Worm (Caenorhabditis elegans): ENCODE data around the gene lgc-45.

ce11 chrII:3616615-3617014 lies 59.3 kb downstream of the lgc-45 start:
- no peak for TF ChIP-seq fkh-10 (GFP tag; optimal IDR thresholded peaks at IDR 0.05)
- no peak for TF ChIP-seq saeg-2 (GFP tag; IDR thresholded peaks at IDR 0.05)
- no peak for TF ChIP-seq pha-4 (GFP tag; IDR thresholded peaks at IDR 0.05)
- TF ChIP-seq pha-4 (tag; optimal IDR thresholded peaks at IDR 0.05), result no peak
- TF ChIP-seq nhr-28 (tag; optimal IDR thresholded peaks at IDR 0.05), result no peak
- TF ChIP-seq daf-16 (GFP tag; optimal IDR thresholded peaks at IDR 0.05), result no peak
- TF ChIP-seq daf-16 (tag; optimal IDR thresholded peaks at IDR 0.05), result no peak
- TF ChIP-seq fos-1 (tag; optimal IDR thresholded peaks at IDR 0.05), result no peak
- TF ChIP-seq pqm-1 (tag; optimal IDR thresholded peaks at IDR 0.05), result no peak
- no peak for TF ChIP-seq ZK546.5 (tag; optimal IDR thresholded peaks at IDR 0.05)
- no peak for TF ChIP-seq F26F4.8 (GFP tag; conservative IDR thresholded peaks at IDR 0.05)
- TF ChIP-seq F37D6.2 (tag; optimal IDR thresholded peaks at IDR 0.05), result no peak
- no peak for TF ChIP-seq mxl-2 (GFP tag; conservative IDR thresholded peaks at IDR 0.05)
- no peak for TF ChIP-seq nhr-6 (tag; optimal IDR thresholded peaks at IDR 0.05)
- no peak for TF ChIP-seq ama-1 (optimal IDR thresholded peaks at IDR 0.05)
- no peak for TF ChIP-seq dmd-8 (GFP tag; IDR thresholded peaks at IDR 0.05)
